Fruit fly (Drosophila melanogaster): Measurements from ENCODE around the gene CG32284.

CG32284 gene

DNA sequence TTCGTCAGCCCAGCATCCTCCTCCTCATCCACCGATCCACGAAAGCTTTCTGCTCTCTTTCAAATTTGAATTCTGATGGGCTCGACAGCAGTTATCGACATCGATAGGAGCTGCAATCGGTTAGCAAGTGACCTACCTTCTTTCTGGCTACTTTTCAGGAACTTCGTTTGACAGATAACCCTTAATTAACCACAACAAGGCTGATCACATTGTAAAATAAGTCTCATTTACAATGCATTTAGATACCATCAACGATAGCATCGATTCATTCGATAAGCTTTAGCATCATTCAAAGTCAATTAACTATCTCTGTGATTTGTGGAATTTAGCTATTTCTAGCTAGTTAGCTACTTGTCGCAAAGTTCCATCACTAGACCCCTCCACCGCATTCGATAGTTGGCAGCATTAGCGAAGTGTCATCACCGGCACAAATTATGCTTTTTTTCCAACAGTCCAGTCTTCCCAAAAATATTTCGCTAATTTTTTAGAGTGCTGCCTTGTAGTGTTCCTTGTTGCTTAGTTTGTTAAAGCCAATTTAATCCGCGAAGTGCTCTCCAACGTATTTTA, 7.9 kb upstream of the CG32284 start, which contains the start of the genes MnM and Girdin (continued):
- TF ChIP-seq CG14965 (GFP tag; optimal IDR thresholded peaks at IDR 0.05; ENCODE audit: borderline replicate concordance) (peak; percentile 38), Xbp1 (GFP tag; optimal IDR thresholded peaks at IDR 0.05) (peak; percentile 79), lov (optimal IDR thresholded peaks at IDR 0.05) (no peak), lov (GFP tag; IDR thresholded peaks at IDR 0.05) (no peak), D19A (tag; optimal IDR thresholded peaks at IDR 0.05) (no peak), vvl (GFP tag; IDR thresholded peaks at IDR 0.05) (peak; percentile 41; the same call in 1 of the 2 replicates), luna (GFP tag; optimal IDR thresholded peaks at IDR 0.05) (peak; percentile 3), bcd (GFP tag; optimal IDR thresholded peaks at IDR 0.05) (no peak), CG17802 (tag; optimal IDR thresholded peaks at IDR 0.05) (no peak), tll (GFP tag; optimal IDR thresholded peaks at IDR 0.05) (peak; percentile 53 to 97), CG31365 (tag; optimal IDR thresholded peaks at IDR 0.05) (no peak), ash1 (GFP tag; optimal IDR thresholded peaks at IDR 0.05) (no peak), Blimp-1 (GFP tag; optimal IDR thresholded peaks at IDR 0.05) (no peak), fd3F (GFP tag; optimal IDR thresholded peaks at IDR 0.05) (peak; percentile 43), chm (GFP tag; IDR thresholded peaks at IDR 0.05) (no peak), kni (GFP tag; optimal IDR thresholded peaks at IDR 0.05) (no peak), CG10209 (GFP tag; optimal IDR thresholded peaks at IDR 0.05) (peak; percentile 56), tup (GFP tag; optimal IDR thresholded peaks at IDR 0.05) (no peak), jing (GFP tag; optimal IDR thresholded peaks at IDR 0.05) (no peak), MTF-1 (GFP tag; optimal IDR thresholded peaks at IDR 0.05; ENCODE audit: borderline replicate concordance) (no peak), pan (optimal IDR thresholded peaks at IDR 0.05) (no peak), pan (GFP tag; optimal IDR thresholded peaks at IDR 0.05 in 1 of 2, IDR thresholded peaks at IDR 0.05 in 1 of 2) (no peak), Tbp (GFP tag; optimal IDR thresholded peaks at IDR 0.05) (peak; percentile 39), Nf-YA (GFP tag; IDR thresholded peaks at IDR 0.05) (no peak), CG11696 (GFP tag; IDR thresholded peaks at IDR 0.05) (no peak), Fer1 (GFP tag; optimal IDR thresholded peaks at IDR 0.05) (no peak), Side (GFP tag; optimal IDR thresholded peaks at IDR 0.05) (peak; percentile 49), dm (GFP tag; optimal IDR thresholded peaks at IDR 0.05) (peak; percentile 77), MESR4 (GFP tag; optimal IDR thresholded peaks at IDR 0.05) (peak; percentile 63), cato (GFP tag; optimal IDR thresholded peaks at IDR 0.05; ENCODE audit: borderline replicate concordance) (no peak), CG12071 (GFP tag; optimal IDR thresholded peaks at IDR 0.05) (no peak), CG34224 (GFP tag; IDR thresholded peaks at IDR 0.05; ENCODE audit: partially characterized antibody) (peak; percentile 74; the same call in 2 of the 3 replicates), Oaz (GFP tag; IDR thresholded peaks at IDR 0.05) (no peak), CG7786 (GFP tag; optimal IDR thresholded peaks at IDR 0.05) (peak; percentile 86), Lim3 (GFP tag; IDR thresholded peaks at IDR 0.05) (no peak), Fer3 (tag; optimal IDR thresholded peaks at IDR 0.05) (no peak), CG10267 (tag; optimal IDR thresholded peaks at IDR 0.05) (peak; percentile 55), CG42726 (GFP tag; IDR thresholded peaks at IDR 0.05; ENCODE audit: partially characterized antibody) (0 out of 2 replicates have a peak, but pooled peaks have one; percentile 49), Sin3A (optimal IDR thresholded peaks at IDR 0.05) (peak; percentile 99), exex (tag; optimal IDR thresholded peaks at IDR 0.05) (no peak), gfzf (GFP tag; optimal IDR thresholded peaks at IDR 0.05) (peak; percentile 34), nerfin-1 (tag; optimal IDR thresholded peaks at IDR 0.05) (peak; percentile 6), salm (tag; optimal IDR thresholded peaks at IDR 0.05) (no peak), CG7987 (GFP tag; optimal IDR thresholded peaks at IDR 0.05) (no peak), CG10654 (GFP tag; optimal IDR thresholded peaks at IDR 0.05) (peak; percentile 43), CG2712 (tag; optimal IDR thresholded peaks at IDR 0.05) (peak; percentile 55), CG2120 (GFP tag; optimal IDR thresholded peaks at IDR 0.05) (peak; percentile 91), twi (tag; optimal IDR thresholded peaks at IDR 0.05) (peak; percentile 43), abd-A (tag; optimal IDR thresholded peaks at IDR 0.05) (no peak), nau (GFP tag; optimal IDR thresholded peaks at IDR 0.05) (no peak)

Data from whole organism, embryonic.